Fruit fly (Drosophila melanogaster) whole organism, prepupa: Measurements from ENCODE around the gene Frl.
A peak's percentile ranks its signal among the peaks of the same experiment; 100 is the strongest.

Experiments
- Blimp-1 ChIP-seq: fragments of 200-800 bp; sonication (Bioruptor generic); optimal IDR thresholded peaks from 3 replicates; lab custom pipeline; 2017; ENCODE audit warnings: missing biosample characterization, missing genetic modification characterization, mild to moderate bottlenecking, moderate library complexity, missing genetic modification reagents
- CG10631 ChIP-seq: fragments of 200-800 bp; sonication (Bioruptor generic); optimal IDR thresholded peaks from 2 replicates; lab custom pipeline; 2016; ENCODE audit warnings: missing biosample characterization, missing genetic modification characterization
- CG10669 ChIP-seq: fragments of 200-800 bp; sonication (Bioruptor generic); optimal IDR thresholded peaks from 3 replicates; lab custom pipeline; 2018; ENCODE audit warnings: missing biosample characterization, mild to moderate bottlenecking, missing genetic modification characterization, moderate library complexity
- CG11294 ChIP-seq: fragments of 200-800 bp; sonication (Bioruptor generic); IDR thresholded peaks from 2 replicates; pipeline ENCODE4 v1.3.6; 2022; ENCODE audit warnings: missing biosample characterization, missing genetic modification characterization
- CG11762 ChIP-seq: fragments of 200-800 bp; sonication (Bioruptor generic); optimal IDR thresholded peaks from 3 replicates; lab custom pipeline; 2016; ENCODE audit warnings: missing biosample characterization, missing genetic modification characterization; ENCODE audit not compliant: insufficient read depth
- CG11902 ChIP-seq: fragments of 200-800 bp; sonication (Bioruptor generic); optimal IDR thresholded peaks from 3 replicates; lab custom pipeline; 2016; ENCODE audit warnings: missing biosample characterization, missing genetic modification characterization
- CG15336 ChIP-seq: fragments of 200-800 bp; sonication (Bioruptor generic); IDR thresholded peaks from 2 replicates; pipeline ENCODE4 v1.3.6; 2022; ENCODE audit warnings: missing biosample characterization, missing genetic modification characterization
- CG1621 ChIP-seq: fragments of 200-800 bp; sonication (Bioruptor generic); optimal IDR thresholded peaks from 3 replicates; lab custom pipeline; 2018; ENCODE audit warnings: missing biosample characterization, mild to moderate bottlenecking, missing genetic modification characterization
- CG16779 ChIP-seq: fragments of 200-800 bp; sonication (Bioruptor generic); optimal IDR thresholded peaks from 3 replicates; lab custom pipeline; 2017; ENCODE audit warnings: missing biosample characterization, mild to moderate bottlenecking, missing genetic modification characterization
- CG3032 ChIP-seq: fragments of 200-800 bp; optimal IDR thresholded peaks from 2 replicates; lab custom pipeline; 2019; ENCODE audit warnings: missing biosample characterization, mild to moderate bottlenecking, missing genetic modification characterization, moderate library complexity
- CG34406 ChIP-seq: fragments of 200-800 bp; sonication (Bioruptor generic); optimal IDR thresholded peaks from 3 replicates; lab custom pipeline; 2016; ENCODE audit warnings: missing biosample characterization, missing genetic modification characterization
- CG3919 ChIP-seq: fragments of 200-800 bp; sonication (Bioruptor generic); optimal IDR thresholded peaks from 3 replicates; lab custom pipeline; 2016; ENCODE audit warnings: missing biosample characterization, missing genetic modification characterization
- CG4318 ChIP-seq: fragments of 200-800 bp; sonication (Bioruptor generic); optimal IDR thresholded peaks from 3 replicates; lab custom pipeline; 2017; ENCODE audit warnings: missing biosample characterization, mild to moderate bottlenecking, missing genetic modification characterization
- CG6163 ChIP-seq: fragments of 200-800 bp; sonication (Bioruptor generic); IDR thresholded peaks from 3 replicates; pipeline ENCODE4 v1.3.6; 2022; ENCODE audit warnings: missing biosample characterization, missing genetic modification characterization
- CG6276 ChIP-seq: fragments of 200-800 bp; sonication (Bioruptor generic); optimal IDR thresholded peaks from 2 replicates; lab custom pipeline; 2017; ENCODE audit warnings: missing biosample characterization, mild to moderate bottlenecking, missing genetic modification characterization
- CG7368 ChIP-seq: fragments of 200-800 bp; sonication (Bioruptor generic); optimal IDR thresholded peaks from 3 replicates; lab custom pipeline; 2016; ENCODE audit warnings: missing biosample characterization, missing genetic modification characterization
- CG8119 ChIP-seq: fragments of 200-800 bp; sonication (Bioruptor generic); IDR thresholded peaks from 3 replicates; pipeline ENCODE4 v1.3.6; 2022; ENCODE audit warnings: missing biosample characterization, missing genetic modification characterization
- CG8319 ChIP-seq: fragments of 200-800 bp; sonication (Bioruptor generic); optimal IDR thresholded peaks from 3 replicates; lab custom pipeline; 2016; ENCODE audit warnings: missing biosample characterization, missing genetic modification characterization
- CG8632 ChIP-seq: fragments of 200-800 bp; sonication (Bioruptor generic); optimal IDR thresholded peaks from 3 replicates; lab custom pipeline; 2016; ENCODE audit warnings: missing biosample characterization, missing genetic modification characterization
- CG9139 ChIP-seq: fragments of 200-800 bp; sonication (Bioruptor generic); optimal IDR thresholded peaks from 3 replicates; lab custom pipeline; 2017; ENCODE audit warnings: missing biosample characterization, mild to moderate bottlenecking, missing genetic modification characterization
- Eip75B ChIP-seq: fragments of 200-800 bp; sonication (Bioruptor generic); optimal IDR thresholded peaks from 3 replicates; lab custom pipeline; 2016; ENCODE audit warnings: missing biosample characterization, missing genetic modification characterization
- Eip78C ChIP-seq: fragments of 200-800 bp; sonication (Bioruptor generic); peaks from one replicate; lab custom pipeline; 2016; ENCODE audit warnings: missing biosample characterization, missing genetic modification characterization
- Eip93F ChIP-seq: fragments of 200-800 bp; sonication (Bioruptor generic); optimal IDR thresholded peaks from 2 replicates; lab custom pipeline; 2016; ENCODE audit warnings: missing biosample characterization, mild to moderate bottlenecking, missing genetic modification characterization
- Ets21C ChIP-seq: fragments of 200-800 bp; sonication (Bioruptor generic); optimal IDR thresholded peaks from 3 replicates; lab custom pipeline; 2016; ENCODE audit warnings: missing biosample characterization, missing genetic modification characterization
- Ets96B ChIP-seq: fragments of 200-800 bp; optimal IDR thresholded peaks from 2 replicates; lab custom pipeline; 2019; ENCODE audit warnings: missing biosample characterization, mild to moderate bottlenecking, missing genetic modification characterization, moderate library complexity
- Gug ChIP-seq: fragments of 200-800 bp; sonication (Bioruptor generic); IDR thresholded peaks from 2 replicates; pipeline ENCODE4 v1.3.6; 2022; ENCODE audit warnings: missing biosample characterization, missing genetic modification characterization
- Hr38 ChIP-seq: sonication (Bioruptor generic); optimal IDR thresholded peaks from 2 replicates; lab custom pipeline; 2016; ENCODE audit warnings: missing biosample characterization, missing genetic modification characterization
- Hr39 ChIP-seq: fragments of 200-800 bp; sonication (Bioruptor generic); optimal IDR thresholded peaks from 2 replicates; lab custom pipeline; 2016; ENCODE audit warnings: missing biosample characterization, missing genetic modification characterization
- OdsH ChIP-seq: fragments of 200-800 bp; sonication (Bioruptor generic); optimal IDR thresholded peaks from 3 replicates; lab custom pipeline; 2016; ENCODE audit warnings: missing biosample characterization, missing genetic modification characterization
- Smox ChIP-seq: fragments of 200-800 bp; sonication (Bioruptor generic); optimal IDR thresholded peaks from 3 replicates; lab custom pipeline; 2016; ENCODE audit warnings: missing biosample characterization, missing genetic modification characterization
- Sox102F ChIP-seq: fragments of 200-800 bp; sonication (Bioruptor generic); optimal IDR thresholded peaks from 2 replicates; lab custom pipeline; 2016; ENCODE audit warnings: missing biosample characterization, mild to moderate bottlenecking, missing genetic modification characterization
- Sox14 ChIP-seq: fragments of 200-800 bp; sonication (Bioruptor generic); optimal IDR thresholded peaks from 3 replicates; lab custom pipeline; 2016; ENCODE audit warnings: missing biosample characterization, missing genetic modification characterization
- Sox15 ChIP-seq: fragments of 200-800 bp; sonication (Bioruptor generic); optimal IDR thresholded peaks from 3 replicates; lab custom pipeline; 2016; ENCODE audit warnings: missing biosample characterization, missing genetic modification characterization
- achi ChIP-seq: fragments of 200-800 bp; sonication (Bioruptor generic); optimal IDR thresholded peaks from 3 replicates; lab custom pipeline; 2016; ENCODE audit warnings: missing biosample characterization, missing genetic modification characterization
- acj6 ChIP-seq: fragments of 200-800 bp; sonication (Bioruptor generic); optimal IDR thresholded peaks from 3 replicates; lab custom pipeline; 2016; ENCODE audit warnings: missing biosample characterization, missing genetic modification characterization
- cyc ChIP-seq: fragments of 200-800 bp; sonication (Bioruptor generic); optimal IDR thresholded peaks from 3 replicates; lab custom pipeline; 2016; ENCODE audit warnings: missing biosample characterization, missing genetic modification characterization
- dac ChIP-seq: fragments of 200-800 bp; sonication (Bioruptor generic); optimal IDR thresholded peaks from 2 replicates; lab custom pipeline; 2017; ENCODE audit warnings: missing biosample characterization, mild to moderate bottlenecking, missing genetic modification characterization
- eg ChIP-seq: fragments of 200-800 bp; sonication (Bioruptor generic); IDR thresholded peaks from 3 replicates; pipeline ENCODE4 v1.3.6; 2022; ENCODE audit warnings: missing biosample characterization, missing genetic modification characterization
- esn ChIP-seq: fragments of 200-800 bp; sonication (Bioruptor generic); optimal IDR thresholded peaks from 2 replicates; lab custom pipeline; 2016; ENCODE audit warnings: missing biosample characterization, mild to moderate bottlenecking, missing genetic modification characterization, moderate library complexity
- fd59A ChIP-seq: fragments of 200-800 bp; sonication (Bioruptor generic); optimal IDR thresholded peaks from 2 replicates; lab custom pipeline; 2017; ENCODE audit warnings: missing biosample characterization, mild to moderate bottlenecking, missing genetic modification characterization, missing genetic modification reagents
- fd85E ChIP-seq: fragments of 200-800 bp; sonication (Bioruptor generic); optimal IDR thresholded peaks from 3 replicates; lab custom pipeline; 2016; ENCODE audit warnings: missing biosample characterization, missing genetic modification characterization
- fkh ChIP-seq: fragments of 200-800 bp; sonication (Bioruptor generic); optimal IDR thresholded peaks from 3 replicates; lab custom pipeline; 2017; ENCODE audit warnings: missing biosample characterization, mild to moderate bottlenecking, missing genetic modification characterization, moderate library complexity
- lz ChIP-seq: fragments of 200-800 bp; sonication (Bioruptor generic); optimal IDR thresholded peaks from 3 replicates; lab custom pipeline; 2016; ENCODE audit warnings: missing biosample characterization, missing genetic modification characterization
- pdm3 ChIP-seq: fragments of 200-800 bp; sonication (Bioruptor generic); optimal IDR thresholded peaks from 3 replicates; lab custom pipeline; 2016; ENCODE audit warnings: missing biosample characterization, missing genetic modification characterization
- spab ChIP-seq: fragments of 200-800 bp; sonication (Bioruptor generic); optimal IDR thresholded peaks from 2 replicates; lab custom pipeline; 2017; ENCODE audit warnings: missing biosample characterization, mild to moderate bottlenecking, missing genetic modification characterization, missing genetic modification reagents
- svp ChIP-seq: fragments of 200-800 bp; sonication (Bioruptor generic); peaks from one replicate; lab custom pipeline; 2016; ENCODE audit warnings: missing biosample characterization, missing genetic modification characterization
- topi ChIP-seq: fragments of 200-800 bp; sonication (Bioruptor generic); optimal IDR thresholded peaks from 3 replicates; lab custom pipeline; 2016; ENCODE audit warnings: missing biosample characterization, missing genetic modification characterization
- vri ChIP-seq: fragments of 200-800 bp; sonication (Bioruptor generic); optimal IDR thresholded peaks from 3 replicates; lab custom pipeline; 2016; ENCODE audit warnings: missing biosample characterization, mild to moderate bottlenecking, missing genetic modification characterization

Gene Frl

DNA sequence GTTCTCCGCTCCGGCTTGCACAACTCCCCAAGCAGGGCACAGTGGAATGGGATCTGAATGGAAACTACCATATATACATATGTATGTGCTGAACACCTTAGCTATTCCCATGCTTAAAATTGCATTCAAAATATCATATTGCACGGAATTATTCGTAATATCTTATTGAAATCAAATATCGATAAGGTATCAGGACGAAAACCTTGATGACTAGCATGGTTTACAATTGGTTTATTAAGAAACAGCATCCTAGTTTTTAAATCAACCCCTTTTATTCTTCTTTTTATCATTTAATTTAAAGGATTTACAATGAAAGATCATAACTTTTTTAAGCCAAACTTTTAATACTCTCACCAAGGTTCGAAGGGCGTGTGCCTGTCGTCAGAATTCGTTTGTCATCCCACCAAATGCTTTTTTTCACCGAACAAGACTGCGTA lies 2.3 kb downstream of the Frl start (continued):
- peak; percentile 8 for TF ChIP-seq CG11762 (GFP tag; lab: Kevin White, UChicago)
- TF ChIP-seq eg, result no peak
- TF ChIP-seq CG8632 (GFP tag; lab: Kevin White, UChicago), result peak; percentile 52
- peak; percentile 27 for TF ChIP-seq vri (GFP tag; lab: Kevin White, UChicago)
- peak; percentile 52 for TF ChIP-seq pdm3
- TF ChIP-seq Sox102F (GFP tag; lab: Kevin White, UChicago), result peak; percentile 74
- peak; percentile 38 for TF ChIP-seq cyc (GFP tag; lab: Kevin White, UChicago)
- peak; percentile 64 for TF ChIP-seq Smox
- TF ChIP-seq Sox14 (GFP tag; lab: Kevin White, UChicago), result peak; percentile 72
- TF ChIP-seq Eip93F, result no peak
- TF ChIP-seq CG16779 (tag; lab: Kevin White, UChicago), result no peak
- TF ChIP-seq Eip75B (GFP tag; lab: Kevin White, UChicago), result peak; percentile 58
- peak; percentile 18 for TF ChIP-seq CG10631 (GFP tag; lab: Kevin White, UChicago)
- TF ChIP-seq Blimp-1 (GFP tag; lab: Kevin White, UChicago), result no peak
- no peak for TF ChIP-seq dac (GFP tag; lab: Kevin White, UChicago)
- peak; percentile 56 for TF ChIP-seq CG3919 (GFP tag; lab: Kevin White, UChicago)
- TF ChIP-seq CG15336 (GFP tag; lab: Robert Waterston, UW), result no peak
- TF ChIP-seq CG1621 (tag; lab: Kevin White, UChicago), result no peak
- no peak for TF ChIP-seq spab (GFP tag; lab: Kevin White, UChicago)
- TF ChIP-seq esn (GFP tag; lab: Kevin White, UChicago), result peak; percentile 77
- TF ChIP-seq Ets96B (tag; lab: Kevin White, UChicago), result peak; percentile 14
- TF ChIP-seq CG8119, result no peak
- no peak for TF ChIP-seq CG9139 (GFP tag; lab: Kevin White, UChicago)
- TF ChIP-seq CG10669, result no peak
- peak; percentile 55 for TF ChIP-seq achi (GFP tag; lab: Kevin White, UChicago)
- no peak for TF ChIP-seq Hr38 (GFP tag; lab: Kevin White, UChicago)
- TF ChIP-seq fd59A (GFP tag; lab: Kevin White, UChicago), result no peak
- TF ChIP-seq acj6 (GFP tag; lab: Kevin White, UChicago), result peak; percentile 60
- no peak for TF ChIP-seq Gug (GFP tag; lab: Robert Waterston, UW)
- no peak for TF ChIP-seq fkh
- TF ChIP-seq CG8319, result peak; percentile 15

DNA sequence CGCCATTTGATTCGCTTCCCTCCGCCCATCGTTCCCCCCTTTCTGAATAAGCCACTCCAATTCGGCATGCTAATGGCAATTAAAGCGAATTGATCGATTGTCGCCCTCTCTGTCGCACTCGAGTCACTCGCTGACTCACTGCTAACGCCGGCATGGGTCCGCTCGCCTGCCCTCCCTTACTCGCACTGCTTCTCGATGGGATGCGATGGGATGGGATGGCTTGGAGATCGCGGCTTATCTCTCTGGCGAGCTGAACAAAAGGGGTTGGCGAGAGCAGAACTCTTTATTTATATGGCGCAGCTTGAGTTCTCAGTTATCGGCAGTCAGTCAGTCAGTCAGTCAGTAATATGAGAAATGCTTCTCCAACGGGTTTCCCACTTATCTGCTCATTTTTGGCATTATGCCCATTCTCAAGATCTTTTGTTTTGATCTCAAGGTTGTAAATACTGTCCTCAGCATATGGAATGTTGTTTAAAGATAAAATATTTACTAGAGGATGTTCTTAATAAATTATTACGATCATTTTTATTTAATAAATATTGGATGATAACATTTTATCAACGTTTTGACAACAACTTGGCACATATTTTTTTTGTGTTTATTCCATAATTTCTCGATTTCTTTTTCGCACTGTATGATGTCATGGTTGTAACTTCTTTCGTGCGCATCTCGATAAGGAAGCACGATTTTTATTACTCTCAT lies 3.0 kb downstream of the Frl start:
- TF ChIP-seq dac (GFP tag; lab: Kevin White, UChicago) (no peak), topi (GFP tag; lab: Kevin White, UChicago) (peak; percentile 30), Hr39 (GFP tag; lab: Kevin White, UChicago) (peak; percentile 14), svp (GFP tag; lab: Kevin White, UChicago) (peak; percentile 70), fd85E (GFP tag; lab: Kevin White, UChicago) (no peak), CG3032 (tag; lab: Kevin White, UChicago) (no peak), CG11294 (no peak), CG10669 (no peak), CG16779 (tag; lab: Kevin White, UChicago) (no peak), lz (GFP tag; lab: Kevin White, UChicago) (peak; percentile 10), CG11902 (GFP tag; lab: Kevin White, UChicago) (no peak), Gug (GFP tag; lab: Robert Waterston, UW) (no peak), CG15336 (GFP tag; lab: Robert Waterston, UW) (no peak), Ets96B (tag; lab: Kevin White, UChicago) (no peak), OdsH (GFP tag; lab: Kevin White, UChicago) (peak; percentile 15), Eip78C (GFP tag; lab: Kevin White, UChicago) (peak; percentile 80), CG6276 (GFP tag; lab: Kevin White, UChicago) (no peak), CG6163 (GFP tag; lab: Robert Waterston, UW) (no peak), CG7368 (GFP tag; lab: Kevin White, UChicago) (no peak), Eip93F (no peak), Ets21C (GFP tag; lab: Kevin White, UChicago) (no peak), CG4318 (GFP tag; lab: Kevin White, UChicago) (no peak), CG10631 (GFP tag; lab: Kevin White, UChicago) (peak; percentile 7), achi (GFP tag; lab: Kevin White, UChicago) (peak; percentile 15), CG8319 (no peak), esn (GFP tag; lab: Kevin White, UChicago) (peak; percentile 34), spab (GFP tag; lab: Kevin White, UChicago) (no peak), CG8632 (GFP tag; lab: Kevin White, UChicago) (no peak), Hr38 (GFP tag; lab: Kevin White, UChicago) (no peak), eg (no peak), CG1621 (tag; lab: Kevin White, UChicago) (no peak), acj6 (GFP tag; lab: Kevin White, UChicago) (no peak), Blimp-1 (GFP tag; lab: Kevin White, UChicago) (no peak), Sox15 (GFP tag; lab: Kevin White, UChicago) (no peak), CG34406 (no peak)
